Worm (Caenorhabditis elegans) whole organism, L4 larva: ENCODE measurements around the gene str-246.

ENCODE experiments used
- ama-1 ChIP-seq: fragments of 150-350 bp; optimal IDR thresholded peaks from 2 replicates; lab custom pipeline; 2014; ENCODE audit warnings: inconsistent platforms, mixed read lengths
- attf-4 ChIP-seq: sonication (generic microtip); optimal IDR thresholded peaks from 3 replicates; lab custom pipeline; 2017; ENCODE audit warnings: missing biosample characterization, missing genetic modification characterization
- daf-12 ChIP-seq: fragments of 150-350 bp; optimal IDR thresholded peaks from 2 replicates; lab custom pipeline; 2014; ENCODE audit warnings: missing biosample characterization, missing genetic modification reagents, missing genetic modification characterization
- egl-27 ChIP-seq: sonication (generic microtip); optimal IDR thresholded peaks from 3 replicates; lab custom pipeline; 2017; ENCODE audit warnings: missing biosample characterization, missing genetic modification reagents, missing genetic modification characterization
- madf-9 ChIP-seq: fragments of 200-800 bp; sonication (Bioruptor generic); conservative IDR thresholded peaks from 2 replicates; pipeline ENCODE4 v1.3.6; 2022; ENCODE audit warnings: missing genetic modification reagents, missing genetic modification characterization, missing compliant biosample characterization
- nhr-76 ChIP-seq: fragments of 150-350 bp; optimal IDR thresholded peaks from 2 replicates; lab custom pipeline; 2014; ENCODE audit warnings: missing biosample characterization, missing genetic modification characterization
- snpc-1.2 ChIP-seq: fragments of 200-800 bp; sonication (Bioruptor generic); IDR thresholded peaks from 2 replicates; pipeline ENCODE4 v1.3.6; 2022; ENCODE audit warnings: missing genetic modification reagents, missing genetic modification characterization, missing compliant biosample characterization

DNA sequence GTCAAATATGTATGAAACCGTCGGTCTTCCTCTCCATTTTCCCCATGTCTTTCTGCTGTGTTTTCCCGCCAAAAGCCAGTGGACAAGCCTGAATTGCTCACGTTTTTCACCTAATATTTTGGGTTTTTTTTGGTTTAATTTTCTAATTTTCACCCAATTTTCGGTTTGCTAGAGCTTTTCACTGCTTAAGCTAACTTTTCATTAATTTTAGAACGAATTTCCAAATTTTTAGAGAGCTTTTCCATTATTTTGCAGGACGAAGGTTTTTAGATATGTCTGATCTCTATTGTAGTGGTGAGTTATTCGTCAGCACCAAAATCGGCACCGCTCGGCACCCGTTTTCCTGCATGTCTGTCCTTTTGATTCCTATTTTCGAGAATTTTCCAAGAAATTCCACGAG, 23.9 kb upstream of the str-246 start:
- no peak for TF ChIP-seq snpc-1.2 (GFP tag; lab: Robert Waterston, UW)
- no peak for TF ChIP-seq ama-1 (lab: Kevin White, UChicago)
- TF ChIP-seq attf-4 (tag; lab: Kevin White, UChicago), result no peak
- no peak for TF ChIP-seq egl-27 (tag; lab: Kevin White, UChicago)
- TF ChIP-seq nhr-76 (tag; lab: Kevin White, UChicago), result no peak
- no peak for TF ChIP-seq daf-12 (tag; lab: Kevin White, UChicago)
- no peak for TF ChIP-seq madf-9
